Worm (Caenorhabditis elegans): ENCODE measurements around the gene F09G8.5.

- TF ChIP-seq elt-3 (tag; optimal IDR thresholded peaks at IDR 0.05), result no peak
- no peak for TF ChIP-seq pag-3 (tag; optimal IDR thresholded peaks at IDR 0.05; ENCODE audit: borderline replicate concordance, insufficient read depth)
- peak in 1 of 2 experiments; percentile 21 for TF ChIP-seq lin-35 (GFP tag; optimal IDR thresholded peaks at IDR 0.05)
- TF ChIP-seq isw-1 (GFP tag; IDR thresholded peaks at IDR 0.05), result no peak
These were observed 12.0 kb upstream of the F09G8.5 start, which contains the start of gene C02F5.12 for ce11 chrIII:8242809-8243208.

All from whole organism, L1 larva.